Fruit fly (Drosophila melanogaster) whole organism, adult: ENCODE measurements around the gene CG44158.

Experiments used
- Crg-1 ChIP-seq: fragments of 200-800 bp; sonication (Bioruptor generic); optimal IDR thresholded peaks from 2 replicates; lab custom pipeline; 2016; ENCODE audit warnings: missing biosample characterization, missing genetic modification characterization
- ovo ChIP-seq: fragments of 200-800 bp; sonication (Bioruptor generic); optimal IDR thresholded peaks from 2 replicates; lab custom pipeline; 2016; ENCODE audit warnings: missing biosample characterization, missing genetic modification characterization

- TF ChIP-seq ovo (GFP tag; lab: Kevin White, UChicago): peak; percentile 43
- TF ChIP-seq Crg-1: no peak
Measured at dm6 chr3R:18249268-18249667, 40.7 kb downstream of the CG44158 start.
